Worm (Caenorhabditis elegans) whole organism, mixed stage, embryonic: ENCODE measurements around the gene T04A6.1.
A peak's percentile ranks its signal among the peaks of the same experiment; 100 is the strongest.

ENCODE experiments used
- M03D4.4 ChIP-seq: sonication (generic microtip); optimal IDR thresholded peaks from 2 replicates; lab custom pipeline; 2017; ENCODE audit warnings: mild to moderate bottlenecking, missing genetic modification characterization, missing compliant biosample characterization
- bed-3 ChIP-seq: fragments of 200-800 bp; sonication (Bioruptor generic); optimal IDR thresholded peaks from 3 replicates; lab custom pipeline; 2018; ENCODE audit warnings: mild to moderate bottlenecking, missing genetic modification characterization, moderate library complexity, missing compliant biosample characterization
- blmp-1 ChIP-seq: fragments of 150-350 bp; optimal IDR thresholded peaks from 2 replicates; lab custom pipeline; 2014; ENCODE audit warnings: missing biosample characterization, missing genetic modification characterization
- ceh-39 ChIP-seq: fragments of 150-350 bp; optimal IDR thresholded peaks from 2 replicates; lab custom pipeline; 2014; ENCODE audit warnings: missing biosample characterization, missing genetic modification characterization
- ceh-43 ChIP-seq: fragments of 200-800 bp; sonication (Bioruptor generic); optimal IDR thresholded peaks from 2 replicates; lab custom pipeline; 2018; ENCODE audit warnings: mild to moderate bottlenecking, missing genetic modification characterization, moderate library complexity, missing compliant biosample characterization
- ceh-83 ChIP-seq: fragments of 200-800 bp; sonication (Bioruptor generic); optimal IDR thresholded peaks from 2 replicates; lab custom pipeline; 2018; ENCODE audit warnings: mild to moderate bottlenecking, missing genetic modification characterization, missing compliant biosample characterization
- ces-1 ChIP-seq: fragments of 150-350 bp; optimal IDR thresholded peaks from 2 replicates; lab custom pipeline; 2014; ENCODE audit warnings: missing biosample characterization, missing genetic modification reagents, missing genetic modification characterization
- cnd-1 ChIP-seq: fragments of 200-800 bp; sonication (Bioruptor generic); optimal IDR thresholded peaks from 2 replicates; lab custom pipeline; 2018; ENCODE audit warnings: mild to moderate bottlenecking, missing genetic modification characterization, missing compliant biosample characterization
- drap-1 ChIP-seq: fragments of 200-800 bp; sonication (Bioruptor generic); optimal IDR thresholded peaks from 3 replicates; lab custom pipeline; 2018; ENCODE audit warnings: mild to moderate bottlenecking, missing genetic modification characterization, missing compliant biosample characterization
- elt-1 ChIP-seq: sonication (generic microtip); optimal IDR thresholded peaks from 2 replicates; lab custom pipeline; 2017; ENCODE audit warnings: missing genetic modification characterization, mild to moderate bottlenecking, missing compliant biosample characterization, antibody characterized with exemption, moderate library complexity, borderline replicate concordance; ENCODE audit not compliant: insufficient read depth
- elt-3 ChIP-seq: fragments of 150-350 bp; optimal IDR thresholded peaks from 2 replicates; lab custom pipeline; 2014; ENCODE audit warnings: missing biosample characterization, missing genetic modification characterization
- flh-1 ChIP-seq: fragments of 200-800 bp; sonication (Bioruptor generic); optimal IDR thresholded peaks from 2 replicates; lab custom pipeline; 2018; ENCODE audit warnings: mild to moderate bottlenecking, missing genetic modification characterization, moderate library complexity, missing compliant biosample characterization
- ham-2 ChIP-seq: fragments of 200-800 bp; sonication (Bioruptor generic); optimal IDR thresholded peaks from 2 replicates; lab custom pipeline; 2018; ENCODE audit warnings: mild to moderate bottlenecking, missing genetic modification characterization, missing compliant biosample characterization
- hlh-1 ChIP-seq: fragments of 150-350 bp; optimal IDR thresholded peaks from 2 replicates; lab custom pipeline; 2014; ENCODE audit warnings: missing biosample characterization, missing genetic modification reagents, missing genetic modification characterization
- lin-13 ChIP-seq: fragments of 150-350 bp; optimal IDR thresholded peaks from 2 replicates; lab custom pipeline; 2014; ENCODE audit warnings: missing biosample characterization, missing genetic modification characterization
- lin-32 ChIP-seq: fragments of 200-800 bp; sonication (Bioruptor generic); optimal IDR thresholded peaks from 2 replicates; lab custom pipeline; 2018; ENCODE audit warnings: mild to moderate bottlenecking, missing genetic modification characterization, missing compliant biosample characterization
- lsy-2 ChIP-seq: fragments of 150-350 bp; optimal IDR thresholded peaks from 2 replicates; lab custom pipeline; 2014; ENCODE audit warnings: missing biosample characterization, missing genetic modification characterization
- mab-5 ChIP-seq: fragments of 150-350 bp; optimal IDR thresholded peaks from 2 replicates; lab custom pipeline; 2014; ENCODE audit warnings: missing biosample characterization, missing genetic modification characterization
- mep-1 ChIP-seq: fragments of 150-350 bp; optimal IDR thresholded peaks from 2 replicates; lab custom pipeline; 2017; ENCODE audit warnings: missing biosample characterization, missing genetic modification reagents, missing genetic modification characterization, inconsistent platforms
- mls-2 ChIP-seq: sonication (generic microtip); optimal IDR thresholded peaks from 2 replicates; lab custom pipeline; 2016; ENCODE audit warnings: mild to moderate bottlenecking, missing genetic modification characterization, moderate library complexity, missing compliant biosample characterization
- nhr-12 ChIP-seq: fragments of 150-350 bp; optimal IDR thresholded peaks from 2 replicates; lab custom pipeline; 2014; ENCODE audit warnings: missing biosample characterization, missing genetic modification characterization
- nhr-2 ChIP-seq: fragments of 150-350 bp; optimal IDR thresholded peaks from 2 replicates; lab custom pipeline; 2014; ENCODE audit warnings: missing biosample characterization, missing genetic modification characterization
- nhr-237 ChIP-seq: fragments of 150-350 bp; optimal IDR thresholded peaks from 2 replicates; lab custom pipeline; 2014; ENCODE audit warnings: missing biosample characterization, missing genetic modification characterization
- nhr-28 ChIP-seq: fragments of 150-350 bp; optimal IDR thresholded peaks from 2 replicates; lab custom pipeline; 2014; ENCODE audit warnings: missing biosample characterization, missing genetic modification characterization
- nhr-76 ChIP-seq: sonication (generic microtip); optimal IDR thresholded peaks from 2 replicates; lab custom pipeline; 2017; ENCODE audit warnings: missing biosample characterization, missing genetic modification characterization
- pha-4 ChIP-seq: fragments of 150-350 bp; optimal IDR thresholded peaks from 2 replicates; lab custom pipeline; 2018; ENCODE audit warnings: missing biosample characterization, missing genetic modification reagents, missing genetic modification characterization
- sem-2 ChIP-seq: fragments of 200-800 bp; sonication (Bioruptor generic); optimal IDR thresholded peaks from 2 replicates; lab custom pipeline; 2018; ENCODE audit warnings: mild to moderate bottlenecking, missing genetic modification characterization, missing compliant biosample characterization
- snpc-4 ChIP-seq: fragments of 150-350 bp; optimal IDR thresholded peaks from 2 replicates; lab custom pipeline; 2014; ENCODE audit warnings: missing biosample characterization, missing genetic modification characterization
- sptf-1 ChIP-seq: sonication (generic microtip); optimal IDR thresholded peaks from 2 replicates; lab custom pipeline; 2017; ENCODE audit warnings: mild to moderate bottlenecking, missing genetic modification characterization, moderate library complexity, missing compliant biosample characterization
- tbx-8 ChIP-seq: fragments of 200-800 bp; sonication (Bioruptor generic); optimal IDR thresholded peaks from 2 replicates; lab custom pipeline; 2018; ENCODE audit warnings: mild to moderate bottlenecking, missing genetic modification characterization, moderate library complexity, missing compliant biosample characterization
- unc-120 ChIP-seq: sonication (generic microtip); optimal IDR thresholded peaks from 2 replicates; lab custom pipeline; 2017; ENCODE audit warnings: missing genetic modification characterization, missing compliant biosample characterization; ENCODE audit not compliant: poor library complexity, severe bottlenecking
- unc-39 ChIP-seq: fragments of 150-350 bp; optimal IDR thresholded peaks from 2 replicates; lab custom pipeline; 2014; ENCODE audit warnings: missing biosample characterization, missing genetic modification characterization
- unc-62 ChIP-seq: fragments of 150-350 bp; optimal IDR thresholded peaks from 2 replicates; lab custom pipeline; 2014; ENCODE audit warnings: missing biosample characterization, missing genetic modification reagents, missing genetic modification characterization
- zip-8 ChIP-seq: fragments of 150-350 bp; optimal IDR thresholded peaks from 2 replicates; lab custom pipeline; 2014; ENCODE audit warnings: missing biosample characterization, missing genetic modification characterization
- ztf-11 ChIP-seq: fragments of 150-350 bp; optimal IDR thresholded peaks from 2 replicates; lab custom pipeline; 2014; ENCODE audit warnings: missing biosample characterization, missing genetic modification characterization

Gene T04A6.1

ce11 chrIII:7621355-7621754 is 5.0 kb downstream of the T04A6.1 start:
- TF ChIP-seq nhr-237 (tag; lab: Kevin White, UChicago) = no peak
- no peak for TF ChIP-seq M03D4.4 (tag; lab: Kevin White, UChicago)
- peak; percentile 31 for TF ChIP-seq elt-1 (tag; lab: Kevin White, UChicago)
- peak; percentile 75 for TF ChIP-seq nhr-2 (tag; lab: Kevin White, UChicago)
- no peak for TF ChIP-seq hlh-1 (tag; lab: Kevin White, UChicago)
- no peak for TF ChIP-seq cnd-1 (tag; lab: Kevin White, UChicago)
- no peak for TF ChIP-seq ham-2 (GFP tag; lab: Kevin White, UChicago)
- peak; percentile 29 for TF ChIP-seq unc-62 (GFP tag; lab: Kevin White, UChicago)

ce11 chrIII:7622922-7623321 is 6.6 kb downstream of the T04A6.1 start:
- TF ChIP-seq sem-2 (GFP tag; lab: Kevin White, UChicago) = no peak
- no peak for TF ChIP-seq nhr-2 (tag; lab: Kevin White, UChicago)
- TF ChIP-seq lsy-2 (tag; lab: Kevin White, UChicago) = no peak
- TF ChIP-seq elt-1 (tag; lab: Kevin White, UChicago) = peak; percentile 32
- TF ChIP-seq ham-2 (GFP tag; lab: Kevin White, UChicago) = peak; percentile 38
- no peak for TF ChIP-seq unc-39 (tag; lab: Kevin White, UChicago)
- no peak for TF ChIP-seq zip-8 (tag; lab: Kevin White, UChicago)
- no peak for TF ChIP-seq nhr-237 (tag; lab: Kevin White, UChicago)

ce11 chrIII:7625086-7625485 is 8.8 kb downstream of the T04A6.1 start, which contains the start of gene fbn-1:
TSS of gene fbn-1 (plus strand) at chrIII:7625386.
- TF ChIP-seq mls-2 (tag; lab: Kevin White, UChicago) (no peak), ces-1 (GFP tag; lab: Kevin White, UChicago) (no peak), unc-62 (GFP tag; lab: Kevin White, UChicago) (no peak), lin-13 (no peak)

- TF ChIP-seq elt-3 (tag; lab: Kevin White, UChicago) (no peak), nhr-2 (tag; lab: Kevin White, UChicago) (no peak), nhr-76 (tag; lab: Kevin White, UChicago) (no peak), ceh-39 (tag; lab: Kevin White, UChicago) (no peak), ceh-43 (GFP tag; lab: Kevin White, UChicago) (no peak), nhr-28 (tag; lab: Kevin White, UChicago) (no peak), ham-2 (GFP tag; lab: Kevin White, UChicago) (no peak), snpc-4 (no peak)
These were observed 25.0 kb downstream of the T04A6.1 start for ce11 chrIII:7641337-7641736.

ce11 chrIII:7642015-7642414 is 25.7 kb downstream of the T04A6.1 start:
- TF ChIP-seq drap-1 (GFP tag; lab: Kevin White, UChicago) = peak; percentile 63
- TF ChIP-seq blmp-1 (tag; lab: Kevin White, UChicago) = no peak
- TF ChIP-seq nhr-28 (tag; lab: Kevin White, UChicago) = no peak
- TF ChIP-seq ham-2 (GFP tag; lab: Kevin White, UChicago) = no peak
- TF ChIP-seq nhr-237 (tag; lab: Kevin White, UChicago) = no peak
- TF ChIP-seq ceh-83 (GFP tag; lab: Kevin White, UChicago) = peak; percentile 83
- TF ChIP-seq ces-1 (GFP tag; lab: Kevin White, UChicago) = no peak
- TF ChIP-seq elt-1 (tag; lab: Kevin White, UChicago) = no peak
- TF ChIP-seq sem-2 (GFP tag; lab: Kevin White, UChicago) = peak; percentile 51
- TF ChIP-seq hlh-1 (tag; lab: Kevin White, UChicago) = no peak
- no peak for TF ChIP-seq elt-3 (tag; lab: Kevin White, UChicago)
- no peak for TF ChIP-seq bed-3 (GFP tag; lab: Kevin White, UChicago)
- TF ChIP-seq unc-120 (tag; lab: Kevin White, UChicago) = peak; percentile 61
- TF ChIP-seq unc-62 (GFP tag; lab: Kevin White, UChicago) = no peak
- TF ChIP-seq mab-5 (tag; lab: Kevin White, UChicago) = no peak
- no peak for TF ChIP-seq nhr-76 (tag; lab: Kevin White, UChicago)
- TF ChIP-seq cnd-1 (tag; lab: Kevin White, UChicago) = peak; percentile 63
- peak; percentile 35 for TF ChIP-seq lin-32
- TF ChIP-seq sptf-1 (tag; lab: Kevin White, UChicago) = peak; percentile 76
- TF ChIP-seq tbx-8 (GFP tag; lab: Kevin White, UChicago) = peak; percentile 9
- no peak for TF ChIP-seq ceh-43 (GFP tag; lab: Kevin White, UChicago)
- TF ChIP-seq zip-8 (tag; lab: Kevin White, UChicago) = no peak
- TF ChIP-seq ztf-11 (tag; lab: Kevin White, UChicago) = no peak
- no peak for TF ChIP-seq lsy-2 (tag; lab: Kevin White, UChicago)
- TF ChIP-seq flh-1 (GFP tag; lab: Kevin White, UChicago) = peak; percentile 61
- TF ChIP-seq ceh-39 (tag; lab: Kevin White, UChicago) = no peak
- peak; percentile 20 for TF ChIP-seq lin-13
- TF ChIP-seq mep-1 (tag; lab: Kevin White, UChicago) = no peak
- peak; percentile 71 for TF ChIP-seq M03D4.4 (tag; lab: Kevin White, UChicago)
- no peak for TF ChIP-seq unc-39 (tag; lab: Kevin White, UChicago)
- peak; percentile 65 for TF ChIP-seq mls-2 (tag; lab: Kevin White, UChicago)
- no peak for TF ChIP-seq nhr-2 (tag; lab: Kevin White, UChicago)
- TF ChIP-seq snpc-4 = no peak
- no peak for TF ChIP-seq pha-4
- no peak for TF ChIP-seq nhr-12 (tag; lab: Kevin White, UChicago)
